Worm (Caenorhabditis elegans): ENCODE results near the gene M03D4.3.

The M03D4.3 gene

ce11 chrIV:6097040-6097928 lies 14.9 kb downstream of the M03D4.3 start (continued):
- TF ChIP-seq ceh-45 (GFP tag; IDR thresholded peaks at IDR 0.05) (no peak), sdc-2 (tag; optimal IDR thresholded peaks at IDR 0.05) (peak; percentile 56), odd-2 (tag; optimal IDR thresholded peaks at IDR 0.05) (no peak), lim-6 (tag; optimal IDR thresholded peaks at IDR 0.05) (no peak), ama-1 (optimal IDR thresholded peaks at IDR 0.05) (no peak), C08G9.2 (tag; optimal IDR thresholded peaks at IDR 0.05) (no peak), pag-3 (tag; optimal IDR thresholded peaks at IDR 0.05; ENCODE audit: borderline replicate concordance) (no peak), K09A11.1 (tag; optimal IDR thresholded peaks at IDR 0.05; ENCODE audit: insufficient read depth) (peak; percentile 38), ceh-22 (tag; optimal IDR thresholded peaks at IDR 0.05) (peak; percentile 22), pha-2 (tag; optimal IDR thresholded peaks at IDR 0.05) (no peak), ceh-2 (tag; optimal IDR thresholded peaks at IDR 0.05) (peak; percentile 6), Y22D7AL.16 (tag; optimal IDR thresholded peaks at IDR 0.05) (no peak), ref-2 (tag; optimal IDR thresholded peaks at IDR 0.05) (peak; percentile 56), ceh-31 (tag; optimal IDR thresholded peaks at IDR 0.05) (peak; percentile 84), ceh-24 (tag; optimal IDR thresholded peaks at IDR 0.05) (no peak), gmeb-2 (tag; optimal IDR thresholded peaks at IDR 0.05) (no peak), ceh-48 (tag; optimal IDR thresholded peaks at IDR 0.05) (no peak), hlh-8 (tag; optimal IDR thresholded peaks at IDR 0.05) (no peak), lin-11 (tag; optimal IDR thresholded peaks at IDR 0.05) (no peak), ztf-16 (tag; optimal IDR thresholded peaks at IDR 0.05) (no peak), hlh-13 (GFP tag; optimal IDR thresholded peaks at IDR 0.05) (no peak), npax-4 (tag; optimal IDR thresholded peaks at IDR 0.05) (no peak), pha-4 (tag; optimal IDR thresholded peaks at IDR 0.05) (no peak), hlh-15 (tag; optimal IDR thresholded peaks at IDR 0.05) (no peak), pat-9 (tag; optimal IDR thresholded peaks at IDR 0.05) (peak; percentile 26), fkh-6 (tag; optimal IDR thresholded peaks at IDR 0.05) (no peak), ceh-14 (tag; optimal IDR thresholded peaks at IDR 0.05) (peak; percentile 49), madf-2 (tag; optimal IDR thresholded peaks at IDR 0.05) (no peak), T23F11.4 (GFP tag; optimal IDR thresholded peaks at IDR 0.05) (peak; percentile 43), pax-1 (tag; optimal IDR thresholded peaks at IDR 0.05) (no peak), sox-2 (GFP tag; IDR thresholded peaks at IDR 0.05) (peak; percentile 57), ceh-6 (GFP tag; optimal IDR thresholded peaks at IDR 0.05) (no peak), dve-1 (tag; optimal IDR thresholded peaks at IDR 0.05) (no peak)

ce11 chrIV:6095357-6095858 lies 16.8 kb downstream of the M03D4.3 start, which contains the start of gene lag-1:
TSS of gene lag-1 (plus strand) at chrIV:6095407.
- TF ChIP-seq ceh-6 (GFP tag; optimal IDR thresholded peaks at IDR 0.05): no peak

- TF ChIP-seq mec-3 (tag; optimal IDR thresholded peaks at IDR 0.05; ENCODE audit: borderline replicate concordance) (no peak), odd-2 (tag; optimal IDR thresholded peaks at IDR 0.05) (no peak), fax-1 (tag; optimal IDR thresholded peaks at IDR 0.05) (no peak), elt-4 (tag; optimal IDR thresholded peaks at IDR 0.05) (no peak), eyg-1 (tag; optimal IDR thresholded peaks at IDR 0.05) (no peak), ceh-14 (tag; optimal IDR thresholded peaks at IDR 0.05) (no peak), C38D4.7 (GFP tag; optimal IDR thresholded peaks at IDR 0.05) (no peak), ceh-2 (tag; optimal IDR thresholded peaks at IDR 0.05) (no peak), fkh-6 (tag; optimal IDR thresholded peaks at IDR 0.05) (no peak), dmd-4 (tag; optimal IDR thresholded peaks at IDR 0.05; ENCODE audit: borderline replicate concordance) (no peak), ceh-30 (tag; optimal IDR thresholded peaks at IDR 0.05) (no peak), syd-9 (tag; optimal IDR thresholded peaks at IDR 0.05) (no peak), ttx-3 (tag; optimal IDR thresholded peaks at IDR 0.05) (no peak), hlh-15 (tag; optimal IDR thresholded peaks at IDR 0.05) (no peak), sox-2 (GFP tag; IDR thresholded peaks at IDR 0.05) (no peak), tbx-7 (tag; optimal IDR thresholded peaks at IDR 0.05) (no peak), sox-4 (tag; optimal IDR thresholded peaks at IDR 0.05) (no peak), pat-9 (tag; optimal IDR thresholded peaks at IDR 0.05) (no peak), npax-4 (tag; optimal IDR thresholded peaks at IDR 0.05) (no peak), ceh-18 (tag; optimal IDR thresholded peaks at IDR 0.05) (no peak)
These were observed 17.9 kb downstream of the M03D4.3 start for ce11 chrIV:6094315-6094606.
